Worm (Caenorhabditis elegans) whole organism, L4 larva: ENCODE data around the gene Y55F3BR.1.

Experiments used
- aly-2 ChIP-seq: sonication (generic microtip); optimal IDR thresholded peaks from 2 replicates; lab custom pipeline; 2018; ENCODE audit warnings: missing biosample characterization, missing genetic modification characterization
- ama-1 ChIP-seq: fragments of 150-350 bp; optimal IDR thresholded peaks from 2 replicates; lab custom pipeline; 2014; ENCODE audit warnings: inconsistent platforms, mixed read lengths
- arid-1 ChIP-seq: fragments of 200-800 bp; sonication (Bioruptor generic); conservative IDR thresholded peaks from 2 replicates; pipeline ENCODE4 v1.3.6; 2022; ENCODE audit warnings: missing genetic modification reagents, missing genetic modification characterization, missing compliant biosample characterization
- egl-27 ChIP-seq: sonication (generic microtip); optimal IDR thresholded peaks from 3 replicates; lab custom pipeline; 2017; ENCODE audit warnings: missing biosample characterization, missing genetic modification reagents, missing genetic modification characterization
- nhr-10 ChIP-seq: fragments of 150-350 bp; optimal IDR thresholded peaks from 2 replicates; lab custom pipeline; 2014; ENCODE audit warnings: missing biosample characterization, missing genetic modification characterization
- nhr-111 ChIP-seq: fragments of 200-800 bp; sonication (Bioruptor generic); optimal IDR thresholded peaks from 2 replicates; lab custom pipeline; 2018; ENCODE audit warnings: mild to moderate bottlenecking, missing genetic modification characterization, missing compliant biosample characterization
- nhr-28 ChIP-seq: fragments of 150-350 bp; optimal IDR thresholded peaks from 2 replicates; lab custom pipeline; 2014; ENCODE audit warnings: missing biosample characterization, missing genetic modification characterization
- nhr-42 ChIP-seq: fragments of 200-800 bp; sonication (Bioruptor generic); IDR thresholded peaks from 2 replicates; pipeline ENCODE4 v1.3.6; 2022; ENCODE audit warnings: missing genetic modification characterization, missing compliant biosample characterization
- pqm-1 ChIP-seq: sonication (generic microtip); optimal IDR thresholded peaks from 2 replicates; lab custom pipeline; 2017; ENCODE audit warnings: missing biosample characterization, missing genetic modification characterization
- snpc-4 ChIP-seq: fragments of 150-350 bp; optimal IDR thresholded peaks from 2 replicates; lab custom pipeline; 2014; ENCODE audit warnings: missing biosample characterization, missing genetic modification characterization
- zag-1 ChIP-seq: fragments of 150-350 bp; optimal IDR thresholded peaks from 2 replicates; lab custom pipeline; 2014; ENCODE audit warnings: missing biosample characterization, missing genetic modification characterization
- zfp-2 ChIP-seq: sonication (generic microtip); optimal IDR thresholded peaks from 2 replicates; lab custom pipeline; 2016; ENCODE audit warnings: mild to moderate bottlenecking, missing genetic modification characterization, missing compliant biosample characterization

DNA sequence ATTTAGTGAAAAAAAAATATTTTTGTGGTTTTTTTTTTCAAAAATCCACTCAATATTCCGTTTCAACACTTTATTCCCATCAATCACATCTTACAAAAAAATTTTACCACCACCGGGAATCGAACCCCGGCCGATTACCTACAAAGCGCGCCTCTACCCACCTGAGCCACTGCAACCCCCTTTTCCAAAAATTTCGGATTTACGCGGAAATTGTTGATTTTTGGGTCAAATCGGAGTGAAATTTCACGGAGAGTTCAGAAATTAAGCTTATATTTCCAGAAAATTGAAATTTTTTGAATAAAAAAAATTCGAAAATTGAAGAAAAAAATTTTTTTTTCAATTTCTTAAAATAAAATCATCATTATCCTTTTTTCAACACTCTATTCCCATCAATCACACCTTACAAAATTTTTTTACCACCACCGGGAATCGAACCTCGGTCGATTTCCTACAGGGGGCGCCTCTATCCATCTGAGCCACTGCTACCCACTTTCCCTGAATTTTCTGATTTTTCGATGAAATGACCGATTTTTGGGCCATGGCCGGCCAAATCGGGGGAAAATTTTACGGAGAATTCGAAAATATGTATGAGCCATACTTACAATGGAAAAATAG lies 1.3 kb upstream of the Y55F3BR.1 start:
- TF ChIP-seq snpc-4 (tag; lab: Kevin White, UChicago) = no peak
- no peak for TF ChIP-seq egl-27 (tag; lab: Kevin White, UChicago)
- no peak for TF ChIP-seq nhr-111
- no peak for TF ChIP-seq zfp-2
- no peak for TF ChIP-seq ama-1 (lab: Kevin White, UChicago)
- TF ChIP-seq nhr-42 (GFP tag; lab: Robert Waterston, UW) = no peak
- TF ChIP-seq nhr-10 (tag; lab: Kevin White, UChicago) = no peak
- no peak for TF ChIP-seq nhr-28 (tag; lab: Kevin White, UChicago)
- no peak for TF ChIP-seq zag-1 (tag; lab: Kevin White, UChicago)
- TF ChIP-seq arid-1 (GFP tag; lab: Robert Waterston, UW) = no peak
- no peak for TF ChIP-seq aly-2
- TF ChIP-seq pqm-1 = no peak
